Worm (Caenorhabditis elegans) whole organism, L4 larva: ENCODE measurements around the gene C05C10.2.

ENCODE experiments used
- Y75B8A.6 ChIP-seq: fragments of 200-800 bp; sonication (Bioruptor generic); IDR thresholded peaks from 2 replicates; pipeline ENCODE4 v1.3.6; 2022; ENCODE audit warnings: missing genetic modification reagents, missing genetic modification characterization, missing compliant biosample characterization
- aha-1 ChIP-seq: fragments of 150-350 bp; peaks from one replicate; lab custom pipeline; 2014; ENCODE audit warnings: missing biosample characterization, missing genetic modification characterization
- arid-1 ChIP-seq: fragments of 200-800 bp; sonication (Bioruptor generic); conservative IDR thresholded peaks from 2 replicates; pipeline ENCODE4 v1.3.6; 2022; ENCODE audit warnings: missing genetic modification reagents, missing genetic modification characterization, missing compliant biosample characterization
- ceh-44 ChIP-seq: fragments of 200-800 bp; sonication (Bioruptor generic); IDR thresholded peaks from 2 replicates; pipeline ENCODE4 v1.3.6; 2022; ENCODE audit warnings: missing genetic modification reagents, missing genetic modification characterization, missing compliant biosample characterization
- ceh-62 ChIP-seq: sonication (generic microtip); optimal IDR thresholded peaks from 2 replicates; lab custom pipeline; 2017; ENCODE audit warnings: missing biosample characterization, missing genetic modification characterization
- ceh-82 ChIP-seq: sonication (generic microtip); optimal IDR thresholded peaks from 2 replicates; lab custom pipeline; 2017; ENCODE audit warnings: missing biosample characterization, missing genetic modification characterization
- daf-12 ChIP-seq: fragments of 150-350 bp; optimal IDR thresholded peaks from 2 replicates; lab custom pipeline; 2014; ENCODE audit warnings: missing biosample characterization, missing genetic modification reagents, missing genetic modification characterization
- daf-19 ChIP-seq: fragments of 200-800 bp; sonication (Bioruptor generic); conservative IDR thresholded peaks from 2 replicates; pipeline ENCODE4 v1.3.6; 2022; ENCODE audit warnings: missing genetic modification characterization, missing compliant biosample characterization
- daf-8 ChIP-seq: fragments of 200-800 bp; sonication (Bioruptor generic); IDR thresholded peaks from 2 replicates; pipeline ENCODE4 v1.3.6; 2022; ENCODE audit warnings: missing genetic modification characterization, missing compliant biosample characterization
- dmd-6 ChIP-seq: fragments of 200-800 bp; sonication (Bioruptor generic); IDR thresholded peaks from 2 replicates; pipeline ENCODE4 v1.3.6; 2022; ENCODE audit warnings: missing genetic modification reagents, missing genetic modification characterization, missing compliant biosample characterization
- dmd-8 ChIP-seq: fragments of 200-800 bp; sonication (Bioruptor generic); IDR thresholded peaks from 2 replicates; pipeline ENCODE4 v1.3.6; 2022; ENCODE audit warnings: missing genetic modification characterization, missing compliant biosample characterization
- egl-43 ChIP-seq: fragments of 200-800 bp; sonication (Bioruptor generic); IDR thresholded peaks from 2 replicates; pipeline ENCODE4 v1.3.6; 2022; ENCODE audit warnings: missing genetic modification reagents, missing genetic modification characterization, missing compliant biosample characterization
- fkh-10 ChIP-seq: fragments of 150-350 bp; optimal IDR thresholded peaks from 2 replicates; lab custom pipeline; 2014; ENCODE audit warnings: missing biosample characterization, missing genetic modification reagents, missing genetic modification characterization
- fos-1 ChIP-seq: fragments of 150-350 bp; optimal IDR thresholded peaks from 2 replicates; lab custom pipeline; 2014; ENCODE audit warnings: missing biosample characterization, missing genetic modification characterization
- gei-8 ChIP-seq: fragments of 200-800 bp; sonication (Bioruptor generic); optimal IDR thresholded peaks from 2 replicates; lab custom pipeline; 2018; ENCODE audit warnings: mild to moderate bottlenecking, missing genetic modification characterization, missing compliant biosample characterization
- hlh-11 ChIP-seq: fragments of 200-800 bp; sonication (Bioruptor generic); optimal IDR thresholded peaks from 2 replicates; lab custom pipeline; 2018; ENCODE audit warnings: mild to moderate bottlenecking, missing genetic modification characterization, missing compliant biosample characterization
- hlh-30 ChIP-seq: sonication (generic microtip); optimal IDR thresholded peaks from 2 replicates; lab custom pipeline; 2017; ENCODE audit warnings: antibody characterized with exemption, mild to moderate bottlenecking, missing genetic modification characterization, missing compliant biosample characterization; ENCODE audit not compliant: insufficient read depth
- hmg-1.1 ChIP-seq: fragments of 200-800 bp; sonication (Bioruptor generic); IDR thresholded peaks from 2 replicates; pipeline ENCODE4 v1.3.6; 2022; ENCODE audit warnings: missing genetic modification reagents, missing genetic modification characterization, missing compliant biosample characterization
- lsy-2 ChIP-seq, 2 experiments: fragments of 150-350 bp in 1 of 2; sonication (generic microtip) in 1 of 2; optimal IDR thresholded peaks; 2 replicates each; lab custom pipeline; 2014 to 2017; ENCODE audit warnings: missing biosample characterization in 2 of 2, missing genetic modification characterization in 2 of 2
- madf-5 ChIP-seq, 2 experiments: fragments of 200-800 bp; sonication (Bioruptor generic); IDR thresholded peaks; 2 replicates each; pipeline ENCODE4 v1.3.6; 2022; ENCODE audit warnings: missing compliant biosample characterization in 2 of 2, missing genetic modification characterization in 2 of 2
- madf-9 ChIP-seq: fragments of 200-800 bp; sonication (Bioruptor generic); conservative IDR thresholded peaks from 2 replicates; pipeline ENCODE4 v1.3.6; 2022; ENCODE audit warnings: missing genetic modification reagents, missing genetic modification characterization, missing compliant biosample characterization
- mdt-29 ChIP-seq: fragments of 200-800 bp; sonication (Bioruptor generic); IDR thresholded peaks from 2 replicates; pipeline ENCODE4 v1.3.6; 2022; ENCODE audit warnings: missing genetic modification reagents, missing genetic modification characterization, missing compliant biosample characterization
- mxl-3 ChIP-seq: fragments of 200-800 bp; sonication (Bioruptor generic); optimal IDR thresholded peaks from 2 replicates; lab custom pipeline; 2018; ENCODE audit warnings: mild to moderate bottlenecking, missing genetic modification characterization, missing compliant biosample characterization
- nhr-10 ChIP-seq: fragments of 150-350 bp; optimal IDR thresholded peaks from 2 replicates; lab custom pipeline; 2014; ENCODE audit warnings: missing biosample characterization, missing genetic modification characterization
- nhr-11 ChIP-seq: fragments of 150-350 bp; optimal IDR thresholded peaks from 2 replicates; lab custom pipeline; 2014; ENCODE audit warnings: missing biosample characterization, missing genetic modification characterization
- nhr-25 ChIP-seq: sonication (generic microtip); optimal IDR thresholded peaks from 2 replicates; lab custom pipeline; 2017; ENCODE audit warnings: missing genetic modification characterization, mild to moderate bottlenecking, missing compliant biosample characterization, antibody characterized with exemption, moderate library complexity, borderline replicate concordance; ENCODE audit not compliant: insufficient read depth
- pqm-1 ChIP-seq: sonication (generic microtip); optimal IDR thresholded peaks from 2 replicates; lab custom pipeline; 2017; ENCODE audit warnings: missing biosample characterization, missing genetic modification characterization
- rbr-2 ChIP-seq: sonication (generic microtip); optimal IDR thresholded peaks from 2 replicates; lab custom pipeline; 2016; ENCODE audit warnings: missing genotype, missing genetic modification characterization, missing compliant biosample characterization
- set-16 ChIP-seq: fragments of 200-800 bp; sonication (Bioruptor generic); IDR thresholded peaks from 2 replicates; pipeline ENCODE4 v1.3.6; 2022; ENCODE audit warnings: missing genetic modification reagents, missing genetic modification characterization, missing compliant biosample characterization
- snpc-1.2 ChIP-seq: fragments of 200-800 bp; sonication (Bioruptor generic); IDR thresholded peaks from 2 replicates; pipeline ENCODE4 v1.3.6; 2022; ENCODE audit warnings: missing genetic modification reagents, missing genetic modification characterization, missing compliant biosample characterization
- tag-97 ChIP-seq: fragments of 200-800 bp; sonication (Bioruptor generic); IDR thresholded peaks from 2 replicates; pipeline ENCODE4 v1.3.6; 2022; ENCODE audit warnings: missing genetic modification characterization, missing compliant biosample characterization
- tra-1 ChIP-seq: fragments of 200-800 bp; sonication (Bioruptor generic); IDR thresholded peaks from 2 replicates; pipeline ENCODE4 v1.3.6; 2022; ENCODE audit warnings: missing genetic modification reagents, missing genetic modification characterization, missing compliant biosample characterization
- unc-62 ChIP-seq, 3 experiments: fragments of 150-350 bp in 1 of 3; sonication (generic microtip); optimal IDR thresholded peaks in 2 of 3; peaks in 1 of 3; 1 replicate in 1 of 3; 2 replicates in 2 of 3; lab custom pipeline; 2014 to 2017; ENCODE audit warnings: missing biosample characterization in 3 of 3, missing genetic modification characterization in 3 of 3, missing genetic modification reagents in 3 of 3, missing genotype in 1 of 3
- zfp-3 ChIP-seq: fragments of 200-800 bp; sonication (Bioruptor generic); conservative IDR thresholded peaks from 2 replicates; pipeline ENCODE4 v1.3.6; 2022; ENCODE audit warnings: missing genetic modification reagents, missing genetic modification characterization, missing compliant biosample characterization
- zip-2 ChIP-seq: fragments of 150-350 bp; optimal IDR thresholded peaks from 2 replicates; lab custom pipeline; 2014; ENCODE audit warnings: missing biosample characterization, missing genetic modification characterization
- ztf-11 ChIP-seq: fragments of 150-350 bp; optimal IDR thresholded peaks from 2 replicates; lab custom pipeline; 2014; ENCODE audit warnings: missing biosample characterization, missing genetic modification characterization

C05C10.2 gene

ce11 chrII:9951846-9952245 is 29.8 kb downstream of the C05C10.2 start:
- TF ChIP-seq aha-1 (tag; lab: Kevin White, UChicago) = peak; percentile 83
- TF ChIP-seq daf-12 = no peak

ce11 chrII:9954885-9955284 is 32.9 kb downstream of the C05C10.2 start, which contains the start of gene egl-43:
Gene egl-43, plus strand, starts transcription at chrII:9955185.
- no peak for TF ChIP-seq nhr-25
- TF ChIP-seq fkh-10 (GFP tag; lab: Kevin White, UChicago) = no peak
- TF ChIP-seq egl-43 (GFP tag; lab: Robert Waterston, UW) = no peak
- TF ChIP-seq mdt-29 (GFP tag; lab: Robert Waterston, UW) = no peak
- no peak for TF ChIP-seq Y75B8A.6 (GFP tag; lab: Robert Waterston, UW)
- no peak for TF ChIP-seq snpc-1.2 (GFP tag; lab: Robert Waterston, UW)
- no peak for TF ChIP-seq tra-1
- TF ChIP-seq zfp-3 (GFP tag; lab: Robert Waterston, UW) = no peak
- TF ChIP-seq fos-1 = no peak
- no peak for TF ChIP-seq arid-1 (GFP tag; lab: Robert Waterston, UW)
- no peak for TF ChIP-seq daf-19 (GFP tag; lab: Robert Waterston, UW)
- no peak for TF ChIP-seq ceh-82 (tag; lab: Kevin White, UChicago)
- no peak for TF ChIP-seq madf-9
- TF ChIP-seq hlh-11 (tag; lab: Kevin White, UChicago) = no peak
- TF ChIP-seq rbr-2 = no peak
- TF ChIP-seq nhr-11 (tag; lab: Kevin White, UChicago) = no peak
- TF ChIP-seq mxl-3 (GFP tag; lab: Kevin White, UChicago) = no peak

ce11 chrII:9956116-9956515 is 34.1 kb downstream of the C05C10.2 start:
- peak; percentile 3 for TF ChIP-seq nhr-11 (tag; lab: Kevin White, UChicago)
- TF ChIP-seq dmd-6 = no peak
- no peak for TF ChIP-seq ceh-44 (GFP tag; lab: Robert Waterston, UW)
- no peak for TF ChIP-seq tag-97 (GFP tag; lab: Robert Waterston, UW)
- peak in 1 of 2 experiments; percentile 53 for TF ChIP-seq unc-62 (GFP tag; optimal IDR thresholded peaks at IDR 0.05 in 1 of 2; lab: Kevin White, UChicago)
- TF ChIP-seq unc-62 (tag; optimal IDR thresholded peaks at IDR 0.05; lab: Kevin White, UChicago) = no peak
- TF ChIP-seq nhr-10 (tag; lab: Kevin White, UChicago) = no peak
- TF ChIP-seq set-16 (GFP tag; lab: Robert Waterston, UW) = no peak
- no peak for TF ChIP-seq dmd-8 (GFP tag; lab: Robert Waterston, UW)

- TF ChIP-seq unc-62 (GFP tag; optimal IDR thresholded peaks at IDR 0.05 in 1 of 2; lab: Kevin White, UChicago) (peak in 1 of 2 experiments; percentile 84), unc-62 (tag; optimal IDR thresholded peaks at IDR 0.05; lab: Kevin White, UChicago) (no peak), zip-2 (tag; lab: Kevin White, UChicago) (no peak), egl-43 (GFP tag; lab: Robert Waterston, UW) (peak; percentile 56; the same call in 1 of the 2 replicates), hmg-1.1 (GFP tag; lab: Robert Waterston, UW) (no peak), nhr-10 (tag; lab: Kevin White, UChicago) (no peak), hlh-30 (tag; lab: Kevin White, UChicago) (peak; percentile 7), aha-1 (tag; lab: Kevin White, UChicago) (peak; percentile 78)
These were observed 38.1 kb downstream of the C05C10.2 start for ce11 chrII:9960127-9960526.

- peak; percentile 25; the same call in 1 of the 2 replicates for TF ChIP-seq dmd-6
- no peak for TF ChIP-seq ceh-62
- TF ChIP-seq lsy-2 (tag; optimal IDR thresholded peaks at IDR 0.05; lab: Kevin White, UChicago) = no peak
- no peak for TF ChIP-seq madf-5 (GFP tag; IDR thresholded peaks at IDR 0.05; lab: Robert Waterston, UW)
- TF ChIP-seq ztf-11 (tag; lab: Kevin White, UChicago) = no peak
- peak; percentile 41 for TF ChIP-seq pqm-1 (tag; lab: Kevin White, UChicago)
- TF ChIP-seq gei-8 (GFP tag; lab: Kevin White, UChicago) = no peak
- no peak for TF ChIP-seq daf-8
- TF ChIP-seq unc-62 (GFP tag; optimal IDR thresholded peaks at IDR 0.05 in 1 of 2; lab: Kevin White, UChicago) = peak in 1 of 2 experiments; percentile 93
- no peak for TF ChIP-seq unc-62 (tag; optimal IDR thresholded peaks at IDR 0.05; lab: Kevin White, UChicago)
These were observed 41.8 kb downstream of the C05C10.2 start for ce11 chrII:9963808-9964207.
